Fruit fly (Drosophila melanogaster) whole organism, embryonic: ENCODE data around the gene CG5781.
A peak's percentile ranks its signal among the peaks of the same experiment; 100 is the strongest.

ENCODE experiments used
- CG1024 ChIP-seq: fragments of 200-800 bp; sonication (Bioruptor generic); IDR thresholded peaks from 2 replicates; pipeline ENCODE4 v1.3.6; 2022; ENCODE audit warnings: missing biosample characterization, missing genetic modification characterization
- CG11085 ChIP-seq: fragments of 200-800 bp; sonication (Bioruptor generic); IDR thresholded peaks from 2 replicates; pipeline ENCODE4 v1.3.6; 2022; ENCODE audit warnings: missing biosample characterization, missing genetic modification characterization
- CG11398 ChIP-seq: fragments of 200-800 bp; sonication (Bioruptor generic); optimal IDR thresholded peaks from 2 replicates; lab custom pipeline; 2016; ENCODE audit warnings: missing biosample characterization, missing genetic modification characterization
- CG1233 ChIP-seq: fragments of 200-800 bp; sonication (Bioruptor generic); optimal IDR thresholded peaks from 4 replicates; lab custom pipeline; 2018; ENCODE audit warnings: missing biosample characterization, mild to moderate bottlenecking, missing genetic modification characterization
- CG12942 ChIP-seq: fragments of 200-800 bp; sonication (Bioruptor generic); optimal IDR thresholded peaks from 3 replicates; lab custom pipeline; 2016; ENCODE audit warnings: missing biosample characterization, missing genetic modification characterization
- CG15696 ChIP-seq: fragments of 200-800 bp; sonication (Bioruptor generic); optimal IDR thresholded peaks from 2 replicates; lab custom pipeline; 2019; ENCODE audit warnings: missing biosample characterization, mild to moderate bottlenecking, missing genetic modification characterization, moderate library complexity
- CG18011 ChIP-seq: fragments of 200-800 bp; sonication (Bioruptor generic); optimal IDR thresholded peaks from 2 replicates; lab custom pipeline; 2017; ENCODE audit warnings: missing biosample characterization, missing genetic modification characterization, mild to moderate bottlenecking, moderate library complexity, missing genotype
- CG2199 ChIP-seq: fragments of 200-800 bp; sonication (Bioruptor generic); IDR thresholded peaks from 3 replicates; pipeline ENCODE4 v1.3.6; 2022; ENCODE audit warnings: missing biosample characterization, missing genetic modification characterization
- CG2202 ChIP-seq: fragments of 200-800 bp; sonication (Bioruptor generic); optimal IDR thresholded peaks from 2 replicates; lab custom pipeline; 2018; ENCODE audit warnings: missing biosample characterization, mild to moderate bottlenecking, missing genetic modification characterization
- CG2875 ChIP-seq: fragments of 200-800 bp; sonication (Bioruptor generic); optimal IDR thresholded peaks from 2 replicates; lab custom pipeline; 2017; ENCODE audit warnings: missing biosample characterization, mild to moderate bottlenecking, missing genetic modification characterization, missing genetic modification reagents
- CG30403 ChIP-seq: fragments of 200-800 bp; sonication (Bioruptor generic); optimal IDR thresholded peaks from 3 replicates; lab custom pipeline; 2016; ENCODE audit warnings: missing biosample characterization, missing genetic modification characterization
- CG31224 ChIP-seq: fragments of 200-800 bp; sonication (Bioruptor generic); IDR thresholded peaks from 2 replicates; pipeline ENCODE4 v1.3.6; 2022; ENCODE audit warnings: missing biosample characterization, missing genetic modification characterization
- CG31365 ChIP-seq: fragments of 200-800 bp; sonication (Bioruptor generic); optimal IDR thresholded peaks from 2 replicates; lab custom pipeline; 2018; ENCODE audit warnings: missing biosample characterization, mild to moderate bottlenecking, missing genetic modification characterization
- CG6689 ChIP-seq: fragments of 200-800 bp; sonication (Bioruptor generic); IDR thresholded peaks from 2 replicates; pipeline ENCODE4 v1.3.6; 2022; ENCODE audit warnings: missing biosample characterization, missing genetic modification characterization
- CG7372 ChIP-seq: fragments of 200-800 bp; sonication (Bioruptor generic); IDR thresholded peaks from 2 replicates; pipeline ENCODE4 v1.3.6; 2022; ENCODE audit warnings: missing biosample characterization, missing genetic modification characterization
- CG9797 ChIP-seq: fragments of 200-800 bp; sonication (Bioruptor generic); optimal IDR thresholded peaks from 3 replicates; lab custom pipeline; 2018; ENCODE audit warnings: missing biosample characterization, mild to moderate bottlenecking, missing genetic modification characterization
- CG9932 ChIP-seq: fragments of 200-800 bp; sonication (Bioruptor generic); IDR thresholded peaks from 2 replicates; pipeline ENCODE4 v1.3.6; 2022; ENCODE audit warnings: missing biosample characterization, missing genetic modification characterization
- Chrac-16 ChIP-seq: fragments of 200-800 bp; sonication (Bioruptor generic); optimal IDR thresholded peaks from 3 replicates; lab custom pipeline; 2016; ENCODE audit warnings: missing biosample characterization, missing genetic modification characterization
- D ChIP-seq, 2 experiments: fragments of 200-800 bp in 1 of 2; fragments of >200 bp in 1 of 2; sonication (Bioruptor generic) in 1 of 2; optimal IDR thresholded peaks; 2 replicates in 1 of 2; 3 replicates in 1 of 2; lab custom pipeline; 2017; ENCODE audit warnings: mild to moderate bottlenecking in 1 of 2, missing biosample characterization in 1 of 2, missing genetic modification characterization in 1 of 2, missing genetic modification reagents in 1 of 2
- Dad ChIP-seq: fragments of 200-800 bp; sonication (Bioruptor generic); optimal IDR thresholded peaks from 3 replicates; lab custom pipeline; 2016; ENCODE audit warnings: missing biosample characterization, missing genetic modification characterization
- H15 ChIP-seq: fragments of 200-800 bp; sonication (Bioruptor generic); IDR thresholded peaks from 3 replicates; pipeline ENCODE4 v1.3.6; 2022; ENCODE audit warnings: missing biosample characterization, missing genetic modification characterization
- HmgD ChIP-seq: fragments of 200-800 bp; sonication (Bioruptor generic); optimal IDR thresholded peaks from 3 replicates; lab custom pipeline; 2016; ENCODE audit warnings: missing biosample characterization, missing genetic modification characterization
- MESR4 ChIP-seq: fragments of 200-800 bp; sonication (Bioruptor generic); optimal IDR thresholded peaks from 2 replicates; lab custom pipeline; 2018; ENCODE audit warnings: missing biosample characterization, mild to moderate bottlenecking, missing genetic modification characterization, moderate library complexity
- Myb ChIP-seq: fragments of 200-800 bp; sonication (Bioruptor generic); optimal IDR thresholded peaks from 2 replicates; lab custom pipeline; 2016; ENCODE audit warnings: missing biosample characterization, missing genetic modification characterization
- Nf-YA ChIP-seq: fragments of 200-800 bp; sonication (Bioruptor generic); IDR thresholded peaks from 2 replicates; pipeline ENCODE4 v1.3.6; 2022; ENCODE audit warnings: missing biosample characterization, missing genetic modification characterization
- Nf-YB ChIP-seq: fragments of 200-800 bp; sonication (Bioruptor generic); optimal IDR thresholded peaks from 3 replicates; lab custom pipeline; 2019; ENCODE audit warnings: missing biosample characterization, mild to moderate bottlenecking, missing genetic modification characterization, moderate library complexity
- NfI ChIP-seq: fragments of 200-800 bp; sonication (Bioruptor generic); optimal IDR thresholded peaks from 3 replicates; lab custom pipeline; 2018; ENCODE audit warnings: missing biosample characterization, mild to moderate bottlenecking, missing genetic modification characterization, moderate library complexity
- Pdp1 ChIP-seq, 2 experiments: fragments of 200-800 bp; sonication (Bioruptor generic); optimal IDR thresholded peaks; 3 replicates each; lab custom pipeline; 2016; ENCODE audit warnings: missing biosample characterization in 2 of 2, missing genetic modification characterization in 2 of 2, mild to moderate bottlenecking in 1 of 2, moderate library complexity in 1 of 2
- Usf ChIP-seq: fragments of 200-800 bp; sonication (Bioruptor generic); optimal IDR thresholded peaks from 2 replicates; lab custom pipeline; 2017; ENCODE audit warnings: missing genotype, missing biosample characterization, missing genetic modification characterization
- ara ChIP-seq: fragments of 200-800 bp; sonication (Bioruptor generic); IDR thresholded peaks from 2 replicates; pipeline ENCODE4 v1.3.6; 2022; ENCODE audit warnings: missing biosample characterization, missing genetic modification characterization
- caup ChIP-seq: fragments of 200-800 bp; sonication (Bioruptor generic); optimal IDR thresholded peaks from 3 replicates; lab custom pipeline; 2017; ENCODE audit warnings: missing biosample characterization, mild to moderate bottlenecking, missing genetic modification characterization, moderate library complexity; ENCODE audit not compliant: severe bottlenecking
- cg ChIP-seq: fragments of 200-800 bp; sonication (Bioruptor generic); optimal IDR thresholded peaks from 3 replicates; lab custom pipeline; 2019; ENCODE audit warnings: missing biosample characterization, mild to moderate bottlenecking, missing genetic modification characterization, moderate library complexity
- chm ChIP-seq: fragments of 200-800 bp; sonication (Bioruptor generic); IDR thresholded peaks from 2 replicates; pipeline ENCODE4 v1.3.6; 2022; ENCODE audit warnings: missing biosample characterization, missing genetic modification characterization
- ewg ChIP-seq: fragments of 200-800 bp; sonication (Bioruptor generic); optimal IDR thresholded peaks from 3 replicates; lab custom pipeline; 2017; ENCODE audit warnings: mild to moderate bottlenecking, missing biosample characterization, missing genetic modification reagents, missing genetic modification characterization
- fd96Cb ChIP-seq: fragments of 200-800 bp; sonication (Bioruptor generic); optimal IDR thresholded peaks from 2 replicates; lab custom pipeline; 2018; ENCODE audit warnings: missing biosample characterization, mild to moderate bottlenecking, missing genetic modification characterization, moderate library complexity
- grau ChIP-seq: fragments of 200-800 bp; optimal IDR thresholded peaks from 3 replicates; lab custom pipeline; 2019; ENCODE audit warnings: missing biosample characterization, mild to moderate bottlenecking, missing genetic modification characterization, moderate library complexity
- gro ChIP-seq: fragments of 200-800 bp; sonication (Bioruptor generic); optimal IDR thresholded peaks from 2 replicates; lab custom pipeline; 2016; ENCODE audit warnings: missing biosample characterization, missing genetic modification characterization
- gsb ChIP-seq: fragments of 200-800 bp; sonication (Bioruptor generic); IDR thresholded peaks from 2 replicates; pipeline ENCODE4 v1.3.6; 2022; ENCODE audit warnings: missing biosample characterization, missing genetic modification characterization
- ham ChIP-seq: fragments of 200-800 bp; sonication (Bioruptor generic); IDR thresholded peaks from 2 replicates; pipeline ENCODE4 v1.3.6; 2022; ENCODE audit warnings: missing biosample characterization, missing genetic modification characterization
- her ChIP-seq: fragments of 200-800 bp; sonication (Bioruptor generic); optimal IDR thresholded peaks from 2 replicates; lab custom pipeline; 2016; ENCODE audit warnings: missing biosample characterization, missing genetic modification characterization
- kay ChIP-seq: fragments of 200-800 bp; sonication (Bioruptor generic); optimal IDR thresholded peaks from 2 replicates; lab custom pipeline; 2016; ENCODE audit warnings: missing biosample characterization, missing genetic modification characterization
- knrl ChIP-seq: fragments of 200-800 bp; sonication (Bioruptor generic); IDR thresholded peaks from 3 replicates; pipeline ENCODE4 v1.3.6; 2022; ENCODE audit warnings: missing biosample characterization, missing genetic modification characterization; ENCODE audit not compliant: partially characterized antibody
- lola ChIP-seq, 3 experiments: fragments of >200 bp in 2 of 3; fragments of 200-800 bp in 1 of 3; sonication (Bioruptor generic) in 1 of 3; optimal IDR thresholded peaks; 2 replicates each; lab custom pipeline; 2017 to 2019; ENCODE audit warnings: missing biosample characterization in 3 of 3, missing genetic modification characterization in 3 of 3, mild to moderate bottlenecking in 1 of 3, moderate library complexity in 1 of 3
- onecut ChIP-seq: fragments of 200-800 bp; sonication (Bioruptor generic); IDR thresholded peaks from 2 replicates; pipeline ENCODE4 v1.3.6; 2022; ENCODE audit warnings: missing biosample characterization, missing genetic modification characterization
- pros ChIP-seq: fragments of 200-800 bp; sonication (Bioruptor generic); optimal IDR thresholded peaks from 3 replicates; lab custom pipeline; 2019; ENCODE audit warnings: missing biosample characterization, mild to moderate bottlenecking, missing genetic modification characterization, moderate library complexity
- slp2 ChIP-seq: fragments of 200-800 bp; sonication (Bioruptor generic); optimal IDR thresholded peaks from 2 replicates; lab custom pipeline; 2016; ENCODE audit warnings: missing biosample characterization, missing genetic modification characterization
- sna ChIP-seq: fragments of 200-800 bp; sonication (Bioruptor generic); IDR thresholded peaks from 2 replicates; pipeline ENCODE4 v1.3.6; 2022; ENCODE audit warnings: missing biosample characterization, missing genetic modification characterization; ENCODE audit not compliant: partially characterized antibody
- tna ChIP-seq: fragments of 200-800 bp; sonication (Bioruptor generic); IDR thresholded peaks from 2 replicates; pipeline ENCODE4 v1.3.6; 2022; ENCODE audit warnings: missing biosample characterization, missing genetic modification characterization; ENCODE audit not compliant: partially characterized antibody
- trh ChIP-seq: fragments of 200-800 bp; sonication (Bioruptor generic); optimal IDR thresholded peaks from 2 replicates; lab custom pipeline; 2016; ENCODE audit warnings: missing biosample characterization, missing genetic modification characterization
- ttk ChIP-seq: fragments of 200-800 bp; sonication (Bioruptor generic); IDR thresholded peaks from 2 replicates; pipeline ENCODE4 v2.1.2; 2022; ENCODE audit warnings: missing biosample characterization, missing genetic modification characterization
- z ChIP-seq: fragments of 200-800 bp; sonication (Bioruptor generic); IDR thresholded peaks from 3 replicates; pipeline ENCODE4 v1.3.6; 2022; ENCODE audit warnings: missing biosample characterization, missing genetic modification characterization

CG5781 gene

DNA sequence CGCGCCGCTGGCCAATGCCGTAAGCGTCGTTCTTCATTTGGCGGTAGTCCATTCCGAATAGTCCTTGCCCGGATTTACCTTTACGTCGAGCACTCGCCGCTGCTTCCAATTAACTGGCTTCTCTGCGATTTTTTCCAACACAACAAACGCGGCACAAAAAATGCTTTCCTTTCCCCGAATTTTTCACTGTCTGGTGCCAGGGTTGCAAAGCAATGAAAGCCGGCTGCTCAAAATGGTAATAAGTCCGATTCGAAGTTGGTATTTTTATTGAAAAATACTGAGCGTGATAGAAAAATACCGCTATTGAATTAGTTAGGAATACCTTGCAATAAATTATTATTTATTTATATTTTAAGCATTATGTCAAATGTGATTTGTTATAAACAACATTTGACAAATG is 15.1 kb upstream of the CG5781 start (continued):
- TF ChIP-seq trh (GFP tag; lab: Kevin White, UChicago) (no peak), CG7372 (no peak), NfI (peak; percentile 3), CG2875 (no peak), CG11398 (GFP tag; lab: Kevin White, UChicago) (no peak), CG15696 (tag; lab: Kevin White, UChicago) (no peak), ham (GFP tag; lab: Robert Waterston, UW) (no peak), ara (GFP tag; lab: Robert Waterston, UW) (no peak), CG30403 (GFP tag; lab: Kevin White, UChicago) (peak; percentile 9), pros (no peak), CG6689 (GFP tag; lab: Robert Waterston, UW) (no peak), Nf-YA (GFP tag; lab: Robert Waterston, UW) (no peak), HmgD (GFP tag; lab: Kevin White, UChicago) (no peak), lola (GFP tag; optimal IDR thresholded peaks at IDR 0.05; lab: Kevin White, UChicago) (no peak), z (GFP tag; lab: Robert Waterston, UW) (no peak), Nf-YB (no peak), cg (GFP tag; lab: Kevin White, UChicago) (no peak), CG1233 (GFP tag; lab: Kevin White, UChicago) (no peak), Dad (no peak), caup (no peak), chm (no peak), kay (GFP tag; lab: Kevin White, UChicago) (no peak), Usf (GFP tag; lab: Kevin White, UChicago) (no peak), tna (GFP tag; lab: Robert Waterston, UW) (no peak), fd96Cb (tag; lab: Kevin White, UChicago) (no peak), grau (no peak), slp2 (GFP tag; lab: Kevin White, UChicago) (no peak), CG9932 (GFP tag; lab: Robert Waterston, UW) (no peak; the same call in 1 of the 2 replicates), CG18011 (no peak), knrl (GFP tag; lab: Robert Waterston, UW) (0 out of 3 replicates have a peak, but pooled peaks have one; percentile 3), CG1024 (GFP tag; lab: Robert Waterston, UW) (no peak), Pdp1 (GFP tag; optimal IDR thresholded peaks at IDR 0.05; lab: Kevin White, UChicago) (peak in 1 of 2 experiments; percentile 6), ewg (GFP tag; lab: Kevin White, UChicago) (no peak), MESR4 (peak; percentile 83), CG12942 (GFP tag; lab: Kevin White, UChicago) (no peak), H15 (GFP tag; lab: Robert Waterston, UW) (no peak), CG2199 (no peak), CG31224 (GFP tag; lab: Robert Waterston, UW) (no peak), gsb (GFP tag; lab: Robert Waterston, UW) (no peak), ttk (GFP tag; lab: Robert Waterston, UW) (no peak), Chrac-16 (GFP tag; lab: Kevin White, UChicago) (peak; percentile 2), her (GFP tag; lab: Kevin White, UChicago) (no peak), CG11085 (no peak), CG9797 (GFP tag; lab: Kevin White, UChicago) (peak; percentile 79), onecut (GFP tag; lab: Robert Waterston, UW) (no peak), CG31365 (tag; lab: Kevin White, UChicago) (no peak), gro (GFP tag; lab: Kevin White, UChicago) (no peak), Myb (no peak), sna (0 out of 2 replicates have a peak, but pooled peaks have one; percentile 15), D (optimal IDR thresholded peaks at IDR 0.05; lab: Kevin White, UChicago) (no peak), D (GFP tag; optimal IDR thresholded peaks at IDR 0.05; lab: Kevin White, UChicago) (no peak), CG2202 (tag; lab: Kevin White, UChicago) (no peak)
